Worm (Caenorhabditis elegans) whole organism, L3 larva: Measurements from ENCODE around the gene C05G5.3.

Experiments used
- R02D3.7 ChIP-seq: fragments of 150-350 bp; optimal IDR thresholded peaks from 2 replicates; lab custom pipeline; 2014; ENCODE audit warnings: missing biosample characterization, missing genetic modification characterization
- ama-1 ChIP-seq: fragments of 150-350 bp; optimal IDR thresholded peaks from 2 replicates; lab custom pipeline; 2018
- ceh-28 ChIP-seq: fragments of 150-350 bp; optimal IDR thresholded peaks from 2 replicates; lab custom pipeline; 2014; ENCODE audit warnings: missing biosample characterization, missing genetic modification reagents, missing genetic modification characterization
- ceh-82 ChIP-seq: fragments of 150-350 bp; optimal IDR thresholded peaks from 2 replicates; lab custom pipeline; 2014; ENCODE audit warnings: missing biosample characterization, missing genetic modification characterization
- ceh-9 ChIP-seq: sonication (generic microtip); optimal IDR thresholded peaks from 2 replicates; lab custom pipeline; 2018; ENCODE audit warnings: missing biosample characterization, missing genetic modification characterization
- egl-27 ChIP-seq: sonication (generic microtip); optimal IDR thresholded peaks from 4 replicates; lab custom pipeline; 2017; ENCODE audit warnings: missing biosample characterization, missing genetic modification reagents, missing genetic modification characterization
- egl-5 ChIP-seq: fragments of 150-350 bp; optimal IDR thresholded peaks from 2 replicates; lab custom pipeline; 2017; ENCODE audit warnings: missing biosample characterization, missing genetic modification reagents, missing genetic modification characterization, inconsistent platforms
- elt-1 ChIP-seq: fragments of 150-350 bp; optimal IDR thresholded peaks from 2 replicates; lab custom pipeline; 2014; ENCODE audit warnings: missing biosample characterization, missing genetic modification characterization
- elt-2 ChIP-seq: sonication (generic microtip); optimal IDR thresholded peaks from 2 replicates; lab custom pipeline; 2016; ENCODE audit warnings: missing genetic modification reagents, mild to moderate bottlenecking, missing genetic modification characterization, missing compliant biosample characterization
- elt-3 ChIP-seq, 3 experiments: fragments of 150-350 bp in 1 of 3; sonication (generic microtip) in 2 of 3; optimal IDR thresholded peaks; 2 replicates in 2 of 3; 4 replicates in 1 of 3; lab custom pipeline; 2014 to 2017; ENCODE audit warnings: missing biosample characterization in 3 of 3, missing genetic modification characterization in 3 of 3
- eor-1 ChIP-seq, 2 experiments: fragments of 150-350 bp; optimal IDR thresholded peaks; 2 replicates each; lab custom pipeline; 2014 to 2018; ENCODE audit warnings: missing biosample characterization in 2 of 2, missing genetic modification characterization in 2 of 2
- fkh-10 ChIP-seq: sonication (generic microtip); optimal IDR thresholded peaks from 2 replicates; lab custom pipeline; 2017; ENCODE audit warnings: missing biosample characterization, missing genetic modification reagents, missing genetic modification characterization
- fos-1 ChIP-seq: fragments of 150-350 bp; optimal IDR thresholded peaks from 2 replicates; lab custom pipeline; 2014; ENCODE audit warnings: missing biosample characterization, missing genetic modification characterization
- hmg-11 ChIP-seq: sonication (generic microtip); optimal IDR thresholded peaks from 2 replicates; lab custom pipeline; 2016; ENCODE audit warnings: missing genetic modification characterization, missing compliant biosample characterization
- jun-1 ChIP-seq: fragments of 150-350 bp; optimal IDR thresholded peaks from 2 replicates; lab custom pipeline; 2014; ENCODE audit warnings: missing biosample characterization, missing genetic modification reagents, missing genetic modification characterization
- lin-15B ChIP-seq: fragments of 150-350 bp; optimal IDR thresholded peaks from 2 replicates; lab custom pipeline; 2014; ENCODE audit warnings: missing biosample characterization, missing genetic modification characterization
- lsy-12 ChIP-seq: sonication (generic microtip); optimal IDR thresholded peaks from 2 replicates; lab custom pipeline; 2016; ENCODE audit warnings: mild to moderate bottlenecking, missing genetic modification characterization, missing compliant biosample characterization
- mdl-1 ChIP-seq: fragments of 150-350 bp; optimal IDR thresholded peaks from 2 replicates; lab custom pipeline; 2014; ENCODE audit warnings: missing biosample characterization, missing genetic modification characterization
- mml-1 ChIP-seq: fragments of 150-350 bp; sonication (generic microtip); optimal IDR thresholded peaks from 3 replicates; lab custom pipeline; 2014; ENCODE audit warnings: missing biosample characterization, missing genetic modification characterization
- nfya-1 ChIP-seq: sonication (generic microtip); optimal IDR thresholded peaks from 2 replicates; lab custom pipeline; 2017; ENCODE audit warnings: missing genetic modification characterization, mild to moderate bottlenecking, missing compliant biosample characterization, antibody characterized with exemption, moderate library complexity; ENCODE audit not compliant: insufficient read depth
- nhr-12 ChIP-seq: fragments of 150-350 bp; optimal IDR thresholded peaks from 2 replicates; lab custom pipeline; 2014; ENCODE audit warnings: missing biosample characterization, missing genetic modification characterization
- nhr-23 ChIP-seq: fragments of 150-350 bp; optimal IDR thresholded peaks from 2 replicates; lab custom pipeline; 2014; ENCODE audit warnings: missing biosample characterization, missing genetic modification reagents, missing genetic modification characterization
- nhr-237 ChIP-seq: fragments of 150-350 bp; optimal IDR thresholded peaks from 2 replicates; lab custom pipeline; 2014; ENCODE audit warnings: missing biosample characterization, missing genetic modification characterization
- nhr-25 ChIP-seq: sonication (generic microtip); optimal IDR thresholded peaks from 2 replicates; lab custom pipeline; 2017; ENCODE audit warnings: missing biosample characterization, missing genetic modification characterization
- nhr-28 ChIP-seq: fragments of 150-350 bp; optimal IDR thresholded peaks from 2 replicates; lab custom pipeline; 2014; ENCODE audit warnings: missing biosample characterization, missing genetic modification characterization
- nhr-43 ChIP-seq: sonication (generic microtip); optimal IDR thresholded peaks from 2 replicates; lab custom pipeline; 2016; ENCODE audit warnings: mild to moderate bottlenecking, missing genetic modification characterization, missing compliant biosample characterization; ENCODE audit not compliant: poor library complexity, severe bottlenecking
- nhr-67 ChIP-seq: fragments of 150-350 bp; optimal IDR thresholded peaks from 2 replicates; lab custom pipeline; 2014; ENCODE audit warnings: missing biosample characterization, missing genetic modification characterization
- nhr-77 ChIP-seq: fragments of 150-350 bp; optimal IDR thresholded peaks from 2 replicates; lab custom pipeline; 2014; ENCODE audit warnings: missing biosample characterization, missing genetic modification characterization
- pha-4 ChIP-seq: fragments of 150-350 bp; optimal IDR thresholded peaks from 2 replicates; lab custom pipeline; 2014; ENCODE audit warnings: missing biosample characterization, missing genetic modification reagents, missing genetic modification characterization
- pqm-1 ChIP-seq: fragments of 150-350 bp; optimal IDR thresholded peaks from 2 replicates; lab custom pipeline; 2017; ENCODE audit warnings: missing biosample characterization, missing genetic modification characterization, inconsistent platforms
- sea-2 ChIP-seq: fragments of 150-350 bp; sonication (generic microtip); optimal IDR thresholded peaks from 4 replicates; lab custom pipeline; 2014; ENCODE audit warnings: missing biosample characterization, missing genetic modification reagents, missing genetic modification characterization
- skn-1 ChIP-seq: fragments of 150-350 bp; optimal IDR thresholded peaks from 2 replicates; lab custom pipeline; 2014; ENCODE audit warnings: missing biosample characterization, missing genetic modification characterization
- snpc-4 ChIP-seq: fragments of 150-350 bp; optimal IDR thresholded peaks from 2 replicates; lab custom pipeline; 2014; ENCODE audit warnings: missing biosample characterization, missing genetic modification characterization
- tbx-2 ChIP-seq: sonication (generic microtip); optimal IDR thresholded peaks from 2 replicates; lab custom pipeline; 2016; ENCODE audit warnings: mild to moderate bottlenecking, missing genetic modification characterization, missing compliant biosample characterization
- unc-62 ChIP-seq: fragments of 150-350 bp; sonication (generic microtip); optimal IDR thresholded peaks from 4 replicates; lab custom pipeline; 2014; ENCODE audit warnings: missing biosample characterization, missing genetic modification reagents, missing genetic modification characterization
- ztf-11 ChIP-seq: fragments of 150-350 bp; optimal IDR thresholded peaks from 2 replicates; lab custom pipeline; 2014; ENCODE audit warnings: missing biosample characterization, missing genetic modification characterization
- ztf-4 ChIP-seq: fragments of 150-350 bp; optimal IDR thresholded peaks from 2 replicates; lab custom pipeline; 2014; ENCODE audit warnings: missing biosample characterization, missing genetic modification characterization

The C05G5.3 gene

DNA sequence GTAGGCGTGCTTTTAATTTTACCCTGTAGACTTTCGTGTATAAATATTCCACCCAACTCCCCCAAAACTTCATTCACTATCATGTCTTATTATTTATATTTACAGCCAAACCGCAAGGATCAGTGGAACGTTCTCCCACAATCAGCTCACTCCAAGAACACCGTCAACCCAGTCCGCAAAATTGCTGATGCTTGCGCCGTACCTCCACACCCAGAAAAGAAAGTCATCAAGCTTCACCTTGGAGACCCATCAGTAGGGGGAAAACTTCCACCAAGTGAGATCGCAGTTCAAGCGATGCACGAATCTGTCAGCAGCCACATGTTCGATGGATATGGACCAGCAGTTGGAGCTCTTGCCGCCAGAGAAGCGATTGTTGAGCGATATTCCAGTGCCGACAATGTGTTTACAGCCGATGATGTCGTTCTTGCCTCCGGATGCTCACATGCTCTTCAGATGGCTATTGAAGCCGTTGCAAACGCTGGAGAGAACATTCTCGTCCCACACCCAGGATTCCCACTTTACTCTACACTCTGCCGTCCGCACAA lies 39.5 kb upstream of the C05G5.3 start:
- TF ChIP-seq nfya-1 (tag; lab: Kevin White, UChicago) (peak; percentile 13), nhr-67 (no peak), lin-15B (tag; lab: Kevin White, UChicago) (no peak), nhr-43 (tag; lab: Kevin White, UChicago) (peak; percentile 52), ama-1 (peak; percentile 64), elt-1 (no peak), egl-27 (no peak)

- peak in 1 of 3 experiments; percentile 66 for TF ChIP-seq elt-3 (tag; optimal IDR thresholded peaks at IDR 0.05; lab: Kevin White, UChicago)
- TF ChIP-seq R02D3.7 (tag; lab: Kevin White, UChicago), result no peak
- TF ChIP-seq elt-1, result peak; percentile 97
- TF ChIP-seq snpc-4 (tag; lab: Kevin White, UChicago), result no peak
- TF ChIP-seq nhr-28, result no peak
- peak; percentile 93 for TF ChIP-seq mdl-1 (tag; lab: Kevin White, UChicago)
- peak; percentile 98 for TF ChIP-seq nhr-25 (tag; lab: Kevin White, UChicago)
- no peak for TF ChIP-seq ama-1
- TF ChIP-seq ceh-28 (tag; lab: Kevin White, UChicago), result peak; percentile 21
- TF ChIP-seq lsy-12, result no peak
- TF ChIP-seq nhr-12 (tag; lab: Kevin White, UChicago), result no peak
- peak; percentile 82 for TF ChIP-seq tbx-2 (tag; lab: Kevin White, UChicago)
- peak; percentile 16 for TF ChIP-seq nfya-1 (tag; lab: Kevin White, UChicago)
- peak; percentile 16 for TF ChIP-seq egl-5 (tag; lab: Kevin White, UChicago)
- no peak for TF ChIP-seq eor-1 (tag; optimal IDR thresholded peaks at IDR 0.05; lab: Kevin White, UChicago)
- no peak for TF ChIP-seq ceh-9 (tag; lab: Kevin White, UChicago)
- TF ChIP-seq ceh-82, result no peak
- TF ChIP-seq elt-2 (tag; lab: Kevin White, UChicago), result peak; percentile 98
- TF ChIP-seq nhr-77 (tag; lab: Kevin White, UChicago), result peak; percentile 9
- peak; percentile 53 for TF ChIP-seq skn-1
- TF ChIP-seq nhr-43 (tag; lab: Kevin White, UChicago), result peak; percentile 97
- no peak for TF ChIP-seq sea-2
- TF ChIP-seq pqm-1, result peak; percentile 69
- peak; percentile 98 for TF ChIP-seq nhr-23 (tag; lab: Kevin White, UChicago)
- TF ChIP-seq unc-62, result peak; percentile 43
- no peak for TF ChIP-seq pha-4
- no peak for TF ChIP-seq fos-1
- peak; percentile 83 for TF ChIP-seq jun-1 (tag; lab: Kevin White, UChicago)
- TF ChIP-seq, all 47 proteins: peak for 16
Measured at ce11 chrX:14790320-14791048, 38.7 kb upstream of the C05G5.3 start, which contains the start of gene tatn-1. TSS of gene tatn-1 (plus strand) at chrX:14791008.

DNA sequence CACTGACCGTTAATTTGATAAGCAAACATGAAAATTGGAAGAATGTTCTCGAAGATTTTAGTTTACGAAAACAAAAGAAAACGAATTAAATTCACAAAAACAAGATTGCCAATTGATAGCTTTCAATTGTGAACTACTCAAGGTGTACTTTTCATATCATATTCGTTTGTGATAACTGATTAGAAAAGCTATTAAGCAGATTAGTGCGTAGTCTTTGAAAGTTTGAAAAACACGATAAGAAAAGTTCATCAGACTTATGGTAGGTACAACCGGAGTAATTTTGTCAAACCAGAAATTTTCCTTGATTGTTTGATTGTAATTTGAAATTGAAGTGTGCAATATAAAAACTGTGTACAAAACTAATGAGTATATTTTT lies 35.7 kb upstream of the C05G5.3 start:
- TF ChIP-seq ama-1, result no peak
- TF ChIP-seq elt-2 (tag; lab: Kevin White, UChicago), result peak; percentile 72
- TF ChIP-seq nhr-237 (tag; lab: Kevin White, UChicago), result no peak
- no peak for TF ChIP-seq hmg-11 (tag; lab: Kevin White, UChicago)
- no peak for TF ChIP-seq jun-1 (tag; lab: Kevin White, UChicago)
- TF ChIP-seq elt-1, result no peak
- TF ChIP-seq nhr-43 (tag; lab: Kevin White, UChicago), result no peak
- TF ChIP-seq ceh-28 (tag; lab: Kevin White, UChicago), result no peak
- TF ChIP-seq nhr-77 (tag; lab: Kevin White, UChicago), result no peak
- TF ChIP-seq fkh-10 (GFP tag; lab: Kevin White, UChicago), result no peak
- TF ChIP-seq ztf-11 (tag; lab: Kevin White, UChicago), result no peak
- no peak for TF ChIP-seq lsy-12
- peak; percentile 41 for TF ChIP-seq nhr-25 (tag; lab: Kevin White, UChicago)
- TF ChIP-seq R02D3.7 (tag; lab: Kevin White, UChicago), result no peak
- no peak for TF ChIP-seq lin-15B (tag; lab: Kevin White, UChicago)
- no peak for TF ChIP-seq ztf-4 (tag; lab: Kevin White, UChicago)
- no peak for TF ChIP-seq mml-1 (tag; lab: Kevin White, UChicago)
- TF ChIP-seq sea-2, result no peak
- peak; percentile 36 for TF ChIP-seq pqm-1
- no peak for TF ChIP-seq skn-1
- TF ChIP-seq fos-1, result no peak
